Fruit fly (Drosophila melanogaster) whole organism: ENCODE results near the gene CG5167.

Experiments
- CG8478 ChIP-seq: fragments of >200 bp; optimal IDR thresholded peaks from 2 replicates; lab custom pipeline; 2018; ENCODE audit warnings: inconsistent platforms
- Dll ChIP-seq: fragments of >200 bp; optimal IDR thresholded peaks from 2 replicates; lab custom pipeline; 2017
- EcR ChIP-seq, 2 experiments: fragments of >200 bp; optimal IDR thresholded peaks; 2 replicates each; lab custom pipeline; 2017; ENCODE audit warnings: missing biosample characterization in 2 of 2, missing genetic modification characterization in 2 of 2, missing genetic modification reagents in 2 of 2
- pan ChIP-seq: fragments of >200 bp; optimal IDR thresholded peaks from 2 replicates; lab custom pipeline; 2017
- psq ChIP-seq: fragments of >200 bp; optimal IDR thresholded peaks from 2 replicates; lab custom pipeline; 2017
- usp ChIP-seq: fragments of >200 bp; optimal IDR thresholded peaks from 2 replicates; lab custom pipeline; 2017; ENCODE audit warnings: missing biosample characterization, missing genetic modification characterization, mixed read lengths

Gene CG5167

dm6 chr3R:12370643-12370995, 35.7 kb upstream of the CG5167 start:
- peak in 1 of 2 experiments; percentile 64 for TF ChIP-seq EcR (GFP tag; optimal IDR thresholded peaks at IDR 0.05; lab: Kevin White, UChicago)
- TF ChIP-seq CG8478: no peak

dm6 chr3R:12371671-12372070, 34.7 kb upstream of the CG5167 start, which contains the start of gene GstD2:
Gene GstD2, plus strand, starts transcription at chr3R:12371971.
- TF ChIP-seq Dll (lab: Kevin White, UChicago) (no peak), psq (lab: Kevin White, UChicago) (no peak), usp (no peak), CG8478 (no peak), pan (lab: Kevin White, UChicago) (no peak), EcR (GFP tag; optimal IDR thresholded peaks at IDR 0.05; lab: Kevin White, UChicago) (no peak)

- TF ChIP-seq usp (no peak), EcR (GFP tag; optimal IDR thresholded peaks at IDR 0.05; lab: Kevin White, UChicago) (no peak), Dll (lab: Kevin White, UChicago) (no peak), psq (lab: Kevin White, UChicago) (no peak), CG8478 (no peak), pan (lab: Kevin White, UChicago) (no peak)
Observed at dm6 chr3R:12372800-12373199, 33.5 kb upstream of the CG5167 start, which contains the start of gene GstD3. Gene GstD3, plus strand, starts transcription at chr3R:12373068.

- TF ChIP-seq pan (lab: Kevin White, UChicago): no peak
- TF ChIP-seq EcR (GFP tag; optimal IDR thresholded peaks at IDR 0.05; lab: Kevin White, UChicago): no peak
- TF ChIP-seq usp: no peak
- TF ChIP-seq CG8478: no peak
- no peak for TF ChIP-seq Dll (lab: Kevin White, UChicago)
- no peak for TF ChIP-seq psq (lab: Kevin White, UChicago)
Observed at dm6 chr3R:12373800-12374199, 32.5 kb upstream of the CG5167 start, which contains the start of gene GstD4. Gene GstD4, plus strand, starts transcription at chr3R:12374100.

- TF ChIP-seq psq (lab: Kevin White, UChicago) (no peak), EcR (GFP tag; optimal IDR thresholded peaks at IDR 0.05; lab: Kevin White, UChicago) (no peak), Dll (lab: Kevin White, UChicago) (no peak), CG8478 (no peak), pan (lab: Kevin White, UChicago) (no peak), usp (no peak)
Observed at dm6 chr3R:12375258-12375783, 31.0 kb upstream of the CG5167 start, which contains the start of gene GstD5. Gene GstD5, plus strand, starts transcription at chr3R:12375733.

- TF ChIP-seq psq (lab: Kevin White, UChicago) (no peak), CG8478 (no peak), pan (lab: Kevin White, UChicago) (no peak), Dll (lab: Kevin White, UChicago) (no peak), EcR (GFP tag; optimal IDR thresholded peaks at IDR 0.05; lab: Kevin White, UChicago) (no peak), usp (no peak)
Observed at dm6 chr3R:12376828-12377227, 29.5 kb upstream of the CG5167 start, which contains the start of gene GstD6. Gene GstD6, plus strand, starts transcription at chr3R:12377128.

dm6 chr3R:12378200-12378599, 28.1 kb upstream of the CG5167 start, which contains the start of gene GstD7:
Gene GstD7, plus strand, starts transcription at chr3R:12378500.
- no peak for TF ChIP-seq CG8478
- no peak for TF ChIP-seq EcR (GFP tag; optimal IDR thresholded peaks at IDR 0.05; lab: Kevin White, UChicago)
- TF ChIP-seq usp: no peak
- no peak for TF ChIP-seq pan (lab: Kevin White, UChicago)
- TF ChIP-seq Dll (lab: Kevin White, UChicago): no peak
- TF ChIP-seq psq (lab: Kevin White, UChicago): no peak

dm6 chr3R:12379249-12379648, 27.1 kb upstream of the CG5167 start:
- TF ChIP-seq EcR (GFP tag; optimal IDR thresholded peaks at IDR 0.05; lab: Kevin White, UChicago): no peak
- no peak for TF ChIP-seq pan (lab: Kevin White, UChicago)
- TF ChIP-seq usp: no peak
- TF ChIP-seq CG8478: no peak
- TF ChIP-seq Dll (lab: Kevin White, UChicago): no peak
- TF ChIP-seq psq (lab: Kevin White, UChicago): no peak

- TF ChIP-seq psq (lab: Kevin White, UChicago) (no peak), pan (lab: Kevin White, UChicago) (no peak), CG8478 (no peak)
Observed at dm6 chr3R:12379708-12380107, 26.6 kb upstream of the CG5167 start, which contains the start of gene GstD8. Gene GstD8, plus strand, starts transcription at chr3R:12380008.

dm6 chr3R:12381130-12381700, 25.1 kb upstream of the CG5167 start:
- TF ChIP-seq EcR (GFP tag; optimal IDR thresholded peaks at IDR 0.05; lab: Kevin White, UChicago) (peak in 1 of 2 experiments; percentile 95), pan (lab: Kevin White, UChicago) (no peak)

dm6 chr3R:12382563-12382962, 23.8 kb upstream of the CG5167 start, which contains the start of gene CG10035:
Gene CG10035, minus strand, starts transcription at chr3R:12382691.
- TF ChIP-seq EcR (GFP tag; optimal IDR thresholded peaks at IDR 0.05; lab: Kevin White, UChicago): no peak
- TF ChIP-seq psq (lab: Kevin White, UChicago): no peak
- no peak for TF ChIP-seq pan (lab: Kevin White, UChicago)
- TF ChIP-seq Dll (lab: Kevin White, UChicago): no peak
- TF ChIP-seq CG8478: no peak
- no peak for TF ChIP-seq usp

dm6 chr3R:12383036-12383435, 23.3 kb upstream of the CG5167 start, which contains the start of gene GstD11:
Gene GstD11, plus strand, starts transcription at chr3R:12383336.
- TF ChIP-seq pan (lab: Kevin White, UChicago): no peak
- TF ChIP-seq EcR (GFP tag; optimal IDR thresholded peaks at IDR 0.05; lab: Kevin White, UChicago): no peak
- no peak for TF ChIP-seq Dll (lab: Kevin White, UChicago)
- TF ChIP-seq usp: no peak
- no peak for TF ChIP-seq CG8478
- TF ChIP-seq psq (lab: Kevin White, UChicago): no peak
